Fruit fly (Drosophila melanogaster): Measurements from ENCODE around the gene CG17233.

DNA sequence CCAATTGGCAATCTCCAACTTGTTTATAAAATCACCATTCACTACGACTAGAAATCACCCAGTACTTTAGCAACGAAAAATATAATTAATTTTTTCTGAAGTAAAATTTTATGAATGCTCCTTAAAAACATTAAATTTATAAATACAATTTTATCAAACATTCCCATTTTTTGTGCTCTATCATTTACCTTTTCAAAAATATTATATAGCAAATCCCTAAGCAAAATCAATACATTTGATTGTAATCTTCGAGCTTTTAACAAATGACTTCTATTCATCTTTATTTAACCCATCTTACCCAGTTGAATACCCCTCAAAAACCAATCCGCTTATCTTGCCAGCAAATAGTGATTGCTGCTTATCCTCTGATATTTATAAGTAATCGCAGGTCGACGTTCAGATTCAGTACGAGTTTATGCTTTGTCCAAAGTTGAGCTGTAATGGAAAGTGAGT lies 20.3 kb downstream of the CG17233 start, which contains the start of gene CG17145:
- no peak for TF ChIP-seq Hr78 (GFP tag; optimal IDR thresholded peaks at IDR 0.05)
- TF ChIP-seq sage (GFP tag; optimal IDR thresholded peaks at IDR 0.05): no peak
- TF ChIP-seq Hr83 (GFP tag; optimal IDR thresholded peaks at IDR 0.05; ENCODE audit: poor library complexity, severe bottlenecking): no peak
- TF ChIP-seq Rel (GFP tag; optimal IDR thresholded peaks at IDR 0.05): no peak
- no peak for TF ChIP-seq Rel (tag; optimal IDR thresholded peaks at IDR 0.05)
